Worm (Caenorhabditis elegans): ENCODE results near the gene egg-3.

egg-3 gene

DNA sequence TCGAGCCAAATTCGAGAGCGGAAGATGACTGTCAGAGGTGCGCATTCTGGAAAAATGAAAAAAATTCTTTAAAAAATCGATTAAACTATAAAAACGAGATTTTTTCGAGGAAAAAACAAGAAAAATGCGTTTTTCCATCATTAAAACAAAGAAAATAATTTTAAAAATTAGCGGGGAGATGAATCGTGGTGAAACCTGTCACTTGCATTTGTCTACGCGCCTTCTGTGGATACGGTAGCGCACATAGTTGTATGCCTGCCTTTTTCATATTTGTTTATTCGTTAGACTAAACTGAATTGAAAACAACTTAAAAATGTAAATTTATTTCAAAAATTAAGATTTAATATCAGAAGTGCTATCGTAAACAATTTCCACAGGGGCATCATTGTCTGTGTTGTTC, at the start of gene egg-3:
Gene egg-3, minus strand, starts transcription at position 46 of the 400 bp plus-strand sequence.
- no peak for TF ChIP-seq lin-13 (tag; optimal IDR thresholded peaks at IDR 0.05)
- no peak for TF ChIP-seq nhr-28 (tag; optimal IDR thresholded peaks at IDR 0.05)
- TF ChIP-seq mls-2 (tag; optimal IDR thresholded peaks at IDR 0.05): no peak
- no peak for TF ChIP-seq M03D4.4 (tag; optimal IDR thresholded peaks at IDR 0.05)
- no peak for TF ChIP-seq mep-1 (tag; optimal IDR thresholded peaks at IDR 0.05)
- no peak for TF ChIP-seq sptf-1 (tag; optimal IDR thresholded peaks at IDR 0.05)
- no peak for TF ChIP-seq nhr-76 (tag; optimal IDR thresholded peaks at IDR 0.05)
- no peak for TF ChIP-seq hlh-1 (tag; optimal IDR thresholded peaks at IDR 0.05)
- no peak for TF ChIP-seq ham-2 (GFP tag; optimal IDR thresholded peaks at IDR 0.05)
- TF ChIP-seq unc-62 (GFP tag; optimal IDR thresholded peaks at IDR 0.05): no peak
- no peak for TF ChIP-seq elt-1 (tag; optimal IDR thresholded peaks at IDR 0.05; ENCODE audit: borderline replicate concordance, insufficient read depth)
- TF ChIP-seq unc-120 (tag; optimal IDR thresholded peaks at IDR 0.05; ENCODE audit: poor library complexity, severe bottlenecking): no peak
- TF ChIP-seq lsy-2 (tag; optimal IDR thresholded peaks at IDR 0.05): no peak
- TF ChIP-seq tbx-8 (GFP tag; optimal IDR thresholded peaks at IDR 0.05): no peak
- no peak for TF ChIP-seq ceh-83 (GFP tag; optimal IDR thresholded peaks at IDR 0.05)
- TF ChIP-seq ceh-43 (GFP tag; optimal IDR thresholded peaks at IDR 0.05): no peak
- TF ChIP-seq blmp-1 (tag; optimal IDR thresholded peaks at IDR 0.05): no peak
- no peak for TF ChIP-seq pha-4 (tag; optimal IDR thresholded peaks at IDR 0.05)
- TF ChIP-seq nhr-12 (tag; optimal IDR thresholded peaks at IDR 0.05): no peak
- TF ChIP-seq ztf-11 (tag; optimal IDR thresholded peaks at IDR 0.05): no peak

DNA sequence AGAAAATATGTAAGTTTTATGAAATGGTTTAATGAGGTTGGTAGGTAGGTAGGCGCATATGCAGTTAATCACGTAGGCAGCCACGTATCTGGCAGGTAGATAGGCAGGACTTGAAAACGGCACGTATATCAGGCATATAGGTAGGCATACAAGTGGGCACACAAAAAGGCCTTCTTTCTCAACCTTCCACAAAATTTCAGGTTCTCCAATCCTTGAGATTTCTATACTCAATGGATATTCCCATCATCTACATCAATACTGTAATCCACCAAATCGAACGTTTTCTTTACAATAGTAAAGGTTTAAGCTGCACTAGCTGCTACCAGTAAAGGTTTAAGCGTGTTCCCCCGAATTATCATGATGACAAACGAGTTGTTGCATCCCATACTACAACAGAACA, 48.1 kb upstream of the egg-3 start:
- no peak for TF ChIP-seq nhr-2 (tag; optimal IDR thresholded peaks at IDR 0.05)
- no peak for TF ChIP-seq tbx-8 (GFP tag; optimal IDR thresholded peaks at IDR 0.05)
- TF ChIP-seq lsy-2 (tag; optimal IDR thresholded peaks at IDR 0.05): no peak
- TF ChIP-seq snpc-4 (tag; optimal IDR thresholded peaks at IDR 0.05): no peak
- no peak for TF ChIP-seq lin-13 (tag; optimal IDR thresholded peaks at IDR 0.05)
- no peak for TF ChIP-seq mls-2 (tag; optimal IDR thresholded peaks at IDR 0.05)
- TF ChIP-seq nhr-76 (tag; optimal IDR thresholded peaks at IDR 0.05): no peak
- TF ChIP-seq flh-1 (GFP tag; optimal IDR thresholded peaks at IDR 0.05): no peak
- TF ChIP-seq lin-32 (GFP tag; optimal IDR thresholded peaks at IDR 0.05): no peak
- no peak for TF ChIP-seq elt-3 (tag; optimal IDR thresholded peaks at IDR 0.05)
- no peak for TF ChIP-seq unc-62 (GFP tag; optimal IDR thresholded peaks at IDR 0.05)

DNA sequence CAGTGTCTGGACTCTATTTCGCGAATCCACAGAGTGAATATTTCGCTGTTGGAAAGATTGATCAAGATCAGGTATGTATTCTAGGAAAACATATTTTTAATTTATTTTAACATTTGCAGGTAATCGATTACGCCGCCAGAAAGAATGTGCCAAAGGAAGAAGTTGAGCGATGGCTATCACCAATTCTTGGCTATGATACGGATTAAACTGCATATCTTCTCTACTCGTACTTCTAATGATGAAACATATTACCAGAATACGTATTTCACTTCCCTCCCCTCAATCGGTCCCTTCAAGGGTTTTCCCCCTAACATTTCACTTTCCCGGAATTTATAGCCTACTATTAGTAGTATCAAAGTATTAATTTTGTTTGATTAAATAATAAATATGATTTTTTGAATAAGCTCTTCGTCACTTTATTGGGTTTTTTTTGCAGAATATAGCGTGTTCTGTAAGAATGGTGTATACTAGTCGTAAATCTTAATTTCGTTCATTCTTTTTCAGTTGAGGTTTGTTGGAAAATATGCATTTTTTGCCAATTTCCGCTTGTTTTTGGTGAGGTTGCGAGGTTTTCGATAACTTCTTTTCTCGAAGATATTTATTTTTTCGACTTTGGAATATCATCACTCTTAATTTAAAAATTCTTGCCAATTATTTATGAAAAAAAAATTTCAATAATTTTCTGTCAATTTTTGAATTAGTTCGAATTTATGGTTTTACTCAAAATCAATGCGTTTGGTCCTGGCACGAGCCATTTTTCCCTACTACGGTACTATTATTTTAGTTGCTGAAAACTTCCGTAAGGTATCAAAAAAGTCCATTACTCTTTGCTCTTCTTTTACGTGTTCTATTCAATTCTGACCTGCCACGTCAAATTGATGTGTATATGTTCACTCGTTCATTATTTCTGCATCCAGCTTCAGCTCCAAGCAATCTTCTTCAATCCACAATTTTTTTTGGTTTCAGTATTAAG, 46.7 kb upstream of the egg-3 start:
- no peak for TF ChIP-seq ceh-43 (GFP tag; optimal IDR thresholded peaks at IDR 0.05)
- no peak for TF ChIP-seq ces-1 (GFP tag; optimal IDR thresholded peaks at IDR 0.05)
- TF ChIP-seq unc-39 (tag; optimal IDR thresholded peaks at IDR 0.05): no peak
- TF ChIP-seq nhr-237 (tag; optimal IDR thresholded peaks at IDR 0.05): no peak
- TF ChIP-seq sem-2 (GFP tag; optimal IDR thresholded peaks at IDR 0.05): no peak
- TF ChIP-seq lsy-2 (tag; optimal IDR thresholded peaks at IDR 0.05): no peak
- TF ChIP-seq flh-1 (GFP tag; optimal IDR thresholded peaks at IDR 0.05): no peak
- TF ChIP-seq nhr-76 (tag; optimal IDR thresholded peaks at IDR 0.05): no peak
- no peak for TF ChIP-seq mep-1 (tag; optimal IDR thresholded peaks at IDR 0.05)
- TF ChIP-seq unc-62 (GFP tag; optimal IDR thresholded peaks at IDR 0.05): no peak
- no peak for TF ChIP-seq snpc-4 (tag; optimal IDR thresholded peaks at IDR 0.05)
- TF ChIP-seq nhr-28 (tag; optimal IDR thresholded peaks at IDR 0.05): no peak
- no peak for TF ChIP-seq nhr-12 (tag; optimal IDR thresholded peaks at IDR 0.05)
- TF ChIP-seq blmp-1 (tag; optimal IDR thresholded peaks at IDR 0.05): no peak
- no peak for TF ChIP-seq hlh-1 (tag; optimal IDR thresholded peaks at IDR 0.05)
- TF ChIP-seq pha-4 (tag; optimal IDR thresholded peaks at IDR 0.05): no peak
- TF ChIP-seq lin-32 (GFP tag; optimal IDR thresholded peaks at IDR 0.05): no peak
- no peak for TF ChIP-seq ztf-11 (tag; optimal IDR thresholded peaks at IDR 0.05)
- TF ChIP-seq elt-1 (tag; optimal IDR thresholded peaks at IDR 0.05; ENCODE audit: borderline replicate concordance, insufficient read depth): no peak
- no peak for TF ChIP-seq sptf-1 (tag; optimal IDR thresholded peaks at IDR 0.05)

DNA sequence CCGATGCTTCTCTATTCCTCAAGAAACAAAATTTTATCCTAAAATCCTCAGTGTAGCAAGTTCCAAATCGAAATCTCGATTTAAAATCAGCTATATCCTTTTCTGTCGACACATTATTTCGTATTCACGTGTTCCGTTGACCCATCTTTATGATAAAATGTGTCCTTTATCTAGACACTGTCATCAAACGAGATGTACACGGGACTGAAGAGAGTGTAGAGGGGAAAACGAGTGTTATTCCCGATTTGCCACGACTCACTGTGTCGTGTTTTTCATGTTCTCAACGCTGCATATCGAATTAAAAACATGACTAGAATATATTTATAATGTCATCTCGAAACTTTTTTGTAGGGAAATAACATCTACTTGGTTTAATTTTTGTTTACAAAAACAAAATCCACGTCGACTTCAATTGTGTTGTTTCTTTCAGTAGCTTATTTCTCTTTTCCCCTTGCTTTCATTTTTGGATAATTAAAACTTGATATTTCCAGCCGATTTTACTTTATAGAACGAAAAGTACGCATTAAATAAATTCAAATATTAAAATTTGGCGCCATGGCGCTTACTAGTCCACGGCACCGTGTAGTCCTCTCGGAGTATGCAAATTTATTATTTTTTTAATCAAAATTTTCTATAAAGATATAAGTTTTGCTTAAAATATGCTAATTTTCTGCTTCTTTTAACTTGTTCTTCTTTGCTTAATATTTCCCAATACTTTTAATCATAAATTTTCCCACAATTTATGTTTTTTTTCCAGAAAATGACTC, 41.7 kb upstream of the egg-3 start, which contains the start of gene metr-1:
Gene metr-1, plus strand, starts transcription at position 758 of the 767 bp plus-strand sequence.
- TF ChIP-seq snpc-4 (tag; optimal IDR thresholded peaks at IDR 0.05) (no peak), ham-2 (GFP tag; optimal IDR thresholded peaks at IDR 0.05) (peak; percentile 16), elt-1 (tag; optimal IDR thresholded peaks at IDR 0.05; ENCODE audit: borderline replicate concordance, insufficient read depth) (peak; percentile 88)
